Worm (Caenorhabditis elegans) whole organism, young adult: Measurements from ENCODE around the gene twk-49.

Experiments used
- B0019.2 ChIP-seq: fragments of 200-800 bp; sonication (Bioruptor generic); conservative IDR thresholded peaks from 2 replicates; pipeline ENCODE4 v1.3.6; 2022; ENCODE audit warnings: missing genetic modification reagents, missing genetic modification characterization, missing compliant biosample characterization
- B0336.3 ChIP-seq: fragments of 200-800 bp; sonication (Bioruptor generic); IDR thresholded peaks from 2 replicates; pipeline ENCODE4 v1.3.6; 2022; ENCODE audit warnings: missing genetic modification characterization, missing compliant biosample characterization
- C17E4.6 ChIP-seq: fragments of 200-800 bp; sonication (Bioruptor generic); IDR thresholded peaks from 2 replicates; pipeline ENCODE4 v1.3.6; 2022; ENCODE audit warnings: missing genetic modification reagents, missing genetic modification characterization, missing compliant biosample characterization
- D2030.7 ChIP-seq: fragments of 200-800 bp; sonication (Bioruptor generic); IDR thresholded peaks from 2 replicates; pipeline ENCODE4 v1.3.6; 2022; ENCODE audit warnings: missing genetic modification reagents, missing genetic modification characterization, missing compliant biosample characterization
- F23B12.7 ChIP-seq: sonication (generic microtip); optimal IDR thresholded peaks from 2 replicates; lab custom pipeline; 2017; ENCODE audit warnings: missing genetic modification characterization, mild to moderate bottlenecking, missing compliant biosample characterization, antibody characterized with exemption, moderate library complexity; ENCODE audit not compliant: insufficient read depth
- F33H1.4 ChIP-seq: fragments of 200-800 bp; sonication (Bioruptor generic); IDR thresholded peaks from 2 replicates; pipeline ENCODE4 v1.3.6; 2022; ENCODE audit warnings: missing genetic modification reagents, missing genetic modification characterization, missing compliant biosample characterization
- F49E8.2 ChIP-seq: sonication (generic microtip); optimal IDR thresholded peaks from 3 replicates; lab custom pipeline; 2017; ENCODE audit warnings: missing genetic modification characterization, mild to moderate bottlenecking, missing compliant biosample characterization, antibody characterized with exemption, moderate library complexity; ENCODE audit not compliant: insufficient read depth
- F52B5.7 ChIP-seq: sonication (generic microtip); optimal IDR thresholded peaks from 2 replicates; lab custom pipeline; 2016; ENCODE audit warnings: mild to moderate bottlenecking, missing genetic modification characterization, missing compliant biosample characterization
- K11D2.4 ChIP-seq: fragments of 200-800 bp; sonication (Bioruptor generic); IDR thresholded peaks from 2 replicates; pipeline ENCODE4 v1.3.6; 2022; ENCODE audit warnings: missing genetic modification reagents, missing genetic modification characterization, missing compliant biosample characterization
- T07F8.4 ChIP-seq: sonication (generic microtip); optimal IDR thresholded peaks from 2 replicates; lab custom pipeline; 2016; ENCODE audit warnings: mild to moderate bottlenecking, missing genetic modification characterization, moderate library complexity, missing compliant biosample characterization
- T26A5.8 ChIP-seq: sonication (generic microtip); optimal IDR thresholded peaks from 2 replicates; lab custom pipeline; 2016; ENCODE audit warnings: missing genetic modification characterization, missing compliant biosample characterization
- Y53G8AR.9 ChIP-seq: fragments of 200-800 bp; sonication (Bioruptor generic); conservative IDR thresholded peaks from 2 replicates; pipeline ENCODE4 v1.3.6; 2022; ENCODE audit warnings: missing genetic modification reagents, missing genetic modification characterization, missing compliant biosample characterization
- Y95B8A.8 ChIP-seq: fragments of 200-800 bp; sonication (Bioruptor generic); IDR thresholded peaks from 2 replicates; pipeline ENCODE4 v1.3.6; 2022; ENCODE audit warnings: missing genetic modification reagents, missing genetic modification characterization, missing compliant biosample characterization
- attf-3 ChIP-seq: fragments of 200-800 bp; sonication (Bioruptor generic); conservative IDR thresholded peaks from 2 replicates; pipeline ENCODE4 v1.3.6; 2022; ENCODE audit warnings: missing genetic modification reagents, missing genetic modification characterization, missing compliant biosample characterization
- cebp-1 ChIP-seq, 2 experiments: fragments of 200-800 bp in 1 of 2; sonication (Bioruptor generic) in 1 of 2; sonication (generic microtip) in 1 of 2; IDR thresholded peaks in 1 of 2; optimal IDR thresholded peaks in 1 of 2; 2 replicates each; pipeline versions ENCODE4 v1.3.6 to Lab custom; 2017 to 2022; ENCODE audit warnings: missing compliant biosample characterization in 2 of 2, missing genetic modification characterization in 2 of 2, mild to moderate bottlenecking in 1 of 2, missing genetic modification reagents in 1 of 2, moderate library complexity in 1 of 2
- cebp-2 ChIP-seq: fragments of 200-800 bp; sonication (Bioruptor generic); IDR thresholded peaks from 2 replicates; pipeline ENCODE4 v1.3.6; 2022; ENCODE audit warnings: missing genetic modification characterization, missing compliant biosample characterization
- ceh-100 ChIP-seq: fragments of 200-800 bp; sonication (Bioruptor generic); IDR thresholded peaks from 2 replicates; pipeline ENCODE4 v1.3.6; 2022; ENCODE audit warnings: missing genetic modification reagents, missing genetic modification characterization, missing compliant biosample characterization
- ceh-91 ChIP-seq: fragments of 200-800 bp; sonication (Bioruptor generic); IDR thresholded peaks from 2 replicates; pipeline ENCODE4 v1.3.6; 2022; ENCODE audit warnings: missing genetic modification reagents, missing genetic modification characterization, missing compliant biosample characterization
- die-1 ChIP-seq: sonication (generic microtip); optimal IDR thresholded peaks from 2 replicates; lab custom pipeline; 2016; ENCODE audit warnings: missing genotype, mild to moderate bottlenecking, missing genetic modification characterization, missing compliant biosample characterization
- egl-44 ChIP-seq: fragments of 200-800 bp; sonication (Bioruptor generic); IDR thresholded peaks from 2 replicates; pipeline ENCODE4 v1.3.6; 2022; ENCODE audit warnings: missing genetic modification reagents, missing genetic modification characterization, missing compliant biosample characterization
- ekl-4 ChIP-seq: fragments of 200-800 bp; sonication (Bioruptor generic); IDR thresholded peaks from 2 replicates; pipeline ENCODE4 v1.3.6; 2022; ENCODE audit warnings: missing genetic modification reagents, missing genetic modification characterization, missing compliant biosample characterization
- him-1 ChIP-seq: sonication (generic microtip); optimal IDR thresholded peaks from 2 replicates; lab custom pipeline; 2016; ENCODE audit warnings: missing genotype, missing genetic modification reagents, missing genetic modification characterization, missing compliant biosample characterization
- hmg-1.2 ChIP-seq: fragments of 200-800 bp; sonication (Bioruptor generic); IDR thresholded peaks from 2 replicates; pipeline ENCODE4 v1.3.6; 2022; ENCODE audit warnings: missing genetic modification reagents, missing genetic modification characterization, missing compliant biosample characterization
- hmg-20 ChIP-seq: fragments of 200-800 bp; sonication (Bioruptor generic); IDR thresholded peaks from 2 replicates; pipeline ENCODE4 v1.3.6; 2022; ENCODE audit warnings: missing genetic modification reagents, missing genetic modification characterization, missing compliant biosample characterization
- let-526 ChIP-seq: fragments of 200-800 bp; sonication (Bioruptor generic); IDR thresholded peaks from 2 replicates; pipeline ENCODE4 v1.3.6; 2022; ENCODE audit warnings: missing genetic modification reagents, missing genetic modification characterization, missing compliant biosample characterization
- lin-35 ChIP-seq, 3 experiments: fragments of 150-350 bp in 2 of 3; sonication (generic microtip) in 1 of 3; optimal IDR thresholded peaks; 2 replicates each; lab custom pipeline; 2014 to 2018; ENCODE audit warnings: missing biosample characterization in 3 of 3, missing genetic modification characterization in 3 of 3, missing genetic modification reagents in 3 of 3
- lin-54 ChIP-seq: fragments of 200-800 bp; sonication (Bioruptor generic); optimal IDR thresholded peaks from 2 replicates; lab custom pipeline; 2018; ENCODE audit warnings: mild to moderate bottlenecking, missing genetic modification characterization, missing compliant biosample characterization
- lir-1 ChIP-seq: fragments of 200-800 bp; sonication (Bioruptor generic); conservative IDR thresholded peaks from 2 replicates; pipeline ENCODE4 v1.3.6; 2022; ENCODE audit warnings: missing genetic modification reagents, missing genetic modification characterization, missing compliant biosample characterization
- lsl-1 ChIP-seq: fragments of 200-800 bp; sonication (Bioruptor generic); optimal IDR thresholded peaks from 2 replicates; lab custom pipeline; 2018; ENCODE audit warnings: mild to moderate bottlenecking, missing genetic modification characterization, moderate library complexity, missing compliant biosample characterization
- madf-3 ChIP-seq: fragments of 200-800 bp; sonication (Bioruptor generic); IDR thresholded peaks from 2 replicates; pipeline ENCODE4 v1.3.6; 2022; ENCODE audit warnings: missing genetic modification reagents, missing genetic modification characterization, missing compliant biosample characterization
- madf-8 ChIP-seq: fragments of 200-800 bp; sonication (Bioruptor generic); conservative IDR thresholded peaks from 2 replicates; pipeline ENCODE4 v1.3.6; 2022; ENCODE audit warnings: missing genetic modification reagents, missing genetic modification characterization, missing compliant biosample characterization
- nfyb-1 ChIP-seq: fragments of 200-800 bp; sonication (Bioruptor generic); IDR thresholded peaks from 2 replicates; pipeline ENCODE4 v1.3.6; 2022; ENCODE audit warnings: missing genetic modification reagents, missing genetic modification characterization, missing compliant biosample characterization
- nhr-80 ChIP-seq: sonication (generic microtip); optimal IDR thresholded peaks from 2 replicates; lab custom pipeline; 2016; ENCODE audit warnings: missing genetic modification characterization, missing compliant biosample characterization
- pbrm-1 ChIP-seq: fragments of 200-800 bp; sonication (Bioruptor generic); IDR thresholded peaks from 2 replicates; pipeline ENCODE4 v1.3.6; 2022; ENCODE audit warnings: missing genetic modification reagents, missing genetic modification characterization, missing compliant biosample characterization
- repo-1 ChIP-seq: sonication (generic microtip); optimal IDR thresholded peaks from 2 replicates; lab custom pipeline; 2017; ENCODE audit warnings: mild to moderate bottlenecking, missing genetic modification characterization, missing compliant biosample characterization
- snpc-1.3 ChIP-seq: sonication (generic microtip); optimal IDR thresholded peaks from 2 replicates; lab custom pipeline; 2017; ENCODE audit warnings: missing genetic modification characterization, mild to moderate bottlenecking, missing compliant biosample characterization, antibody characterized with exemption, moderate library complexity, missing genotype, missing genetic modification reagents; ENCODE audit not compliant: insufficient read depth
- tbp1 ChIP-seq: fragments of 200-800 bp; sonication (Bioruptor generic); optimal IDR thresholded peaks from 2 replicates; lab custom pipeline; 2018; ENCODE audit warnings: mild to moderate bottlenecking, missing genetic modification characterization, missing compliant biosample characterization
- tlf-1 ChIP-seq: fragments of 200-800 bp; sonication (Bioruptor generic); optimal IDR thresholded peaks from 2 replicates; lab custom pipeline; 2018; ENCODE audit warnings: mild to moderate bottlenecking, missing genetic modification characterization, missing compliant biosample characterization

Gene twk-49

ce11 chrII:6491187-6491586 lies 7.8 kb downstream of the twk-49 start (continued):
- TF ChIP-seq nhr-80 (tag; lab: Kevin White, UChicago) (no peak), repo-1 (tag; lab: Kevin White, UChicago) (peak; percentile 23), lin-54 (GFP tag; lab: Kevin White, UChicago) (peak; percentile 69), tlf-1 (GFP tag; lab: Kevin White, UChicago) (peak; percentile 24), F23B12.7 (peak; percentile 82), lsl-1 (peak; percentile 79), F52B5.7 (no peak), F49E8.2 (tag; lab: Kevin White, UChicago) (peak; percentile 93), ceh-91 (GFP tag; lab: Robert Waterston, UW) (peak; percentile 56), let-526 (no peak), F33H1.4 (peak; percentile 88), madf-8 (GFP tag; lab: Robert Waterston, UW) (peak; percentile 37; the same call in 1 of the 2 replicates), snpc-1.3 (tag; lab: Kevin White, UChicago) (peak; percentile 82), egl-44 (GFP tag; lab: Robert Waterston, UW) (0 out of 2 replicates have a peak, but pooled peaks have one; percentile 48), ceh-100 (GFP tag; lab: Robert Waterston, UW) (peak; percentile 49), pbrm-1 (GFP tag; lab: Robert Waterston, UW) (0 out of 2 replicates have a peak, but pooled peaks have one; percentile 37), lin-35 (GFP tag; optimal IDR thresholded peaks at IDR 0.05; lab: Kevin White, UChicago) (no peak), ekl-4 (GFP tag; lab: Robert Waterston, UW) (peak; percentile 84), B0336.3 (GFP tag; lab: Robert Waterston, UW) (peak; percentile 28; the same call in 1 of the 2 replicates), hmg-1.2 (GFP tag; lab: Robert Waterston, UW) (peak; percentile 51), attf-3 (GFP tag; lab: Robert Waterston, UW) (no peak), Y53G8AR.9 (GFP tag; lab: Robert Waterston, UW) (peak; percentile 75), C17E4.6 (GFP tag; lab: Robert Waterston, UW) (0 out of 2 replicates have a peak, but pooled peaks have one; percentile 66), die-1 (peak; percentile 49), lir-1 (GFP tag; lab: Robert Waterston, UW) (no peak), nfyb-1 (GFP tag; lab: Robert Waterston, UW) (peak; percentile 71), T26A5.8 (tag; lab: Kevin White, UChicago) (no peak), cebp-1 (GFP tag; IDR thresholded peaks at IDR 0.05; lab: Robert Waterston, UW) (0 out of 2 replicates have a peak, but pooled peaks have one; percentile 18), cebp-1 (tag; optimal IDR thresholded peaks at IDR 0.05; lab: Kevin White, UChicago) (peak; percentile 50), madf-3 (peak; percentile 86), D2030.7 (GFP tag; lab: Robert Waterston, UW) (peak; percentile 73), Y95B8A.8 (GFP tag; lab: Robert Waterston, UW) (peak; percentile 88), T07F8.4 (tag; lab: Kevin White, UChicago) (peak; percentile 6), B0019.2 (GFP tag; lab: Robert Waterston, UW) (peak; percentile 44; the same call in 1 of the 2 replicates), tbp1 (GFP tag; lab: Kevin White, UChicago) (peak; percentile 58), cebp-2 (0 out of 2 replicates have a peak, but pooled peaks have one; percentile 59), hmg-20 (no peak), him-1 (tag; lab: Kevin White, UChicago) (no peak), K11D2.4 (GFP tag; lab: Robert Waterston, UW) (no peak)
